Fruit fly (Drosophila melanogaster): Measurements from ENCODE around the gene CG31815.

Gene CG31815

dm6 chr2L:16605032-16605872, at the start of gene CG31815 (continued):
- TF ChIP-seq CG3407 (GFP tag; optimal IDR thresholded peaks at IDR 0.05), result no peak
- no peak for TF ChIP-seq crol (GFP tag; IDR thresholded peaks at IDR 0.05)
- no peak for TF ChIP-seq pb (GFP tag; optimal IDR thresholded peaks at IDR 0.05)
- no peak for TF ChIP-seq unc-4 (GFP tag; IDR thresholded peaks at IDR 0.05; ENCODE audit: partially characterized antibody)
- no peak for TF ChIP-seq CG17359 (tag; optimal IDR thresholded peaks at IDR 0.05)
- no peak for TF ChIP-seq sug (tag; optimal IDR thresholded peaks at IDR 0.05)
- TF ChIP-seq CG31224 (GFP tag; IDR thresholded peaks at IDR 0.05), result no peak
- TF ChIP-seq seq (GFP tag; IDR thresholded peaks at IDR 0.05), result no peak
- no peak for TF ChIP-seq CG17186 (GFP tag; optimal IDR thresholded peaks at IDR 0.05)
- TF ChIP-seq CG1603 (tag; optimal IDR thresholded peaks at IDR 0.05), result no peak
- TF ChIP-seq lola (GFP tag; optimal IDR thresholded peaks at IDR 0.05), result no peak
- TF ChIP-seq vvl (GFP tag; IDR thresholded peaks at IDR 0.05), result peak; percentile 64; the same call in 1 of the 2 replicates
- no peak for TF ChIP-seq CG16779 (GFP tag; IDR thresholded peaks at IDR 0.05)
- peak; percentile 74 for TF ChIP-seq kni (GFP tag; optimal IDR thresholded peaks at IDR 0.05)
- no peak for TF ChIP-seq zfh1 (GFP tag; IDR thresholded peaks at IDR 0.05)
- TF ChIP-seq esg (GFP tag; conservative IDR thresholded peaks at IDR 0.05), result no peak
- peak; percentile 19 for TF ChIP-seq ATbp (GFP tag; optimal IDR thresholded peaks at IDR 0.05)
- TF ChIP-seq ken (GFP tag; IDR thresholded peaks at IDR 0.05), result no peak
- TF ChIP-seq CG11723 (GFP tag; optimal IDR thresholded peaks at IDR 0.05), result no peak
- no peak for TF ChIP-seq mam (GFP tag; optimal IDR thresholded peaks at IDR 0.05)

dm6 chr2L:16559919-16560318, 45.7 kb upstream of the CG31815 start:
- TF ChIP-seq vnd (GFP tag; IDR thresholded peaks at IDR 0.05; ENCODE audit: partially characterized antibody) (no peak), HLH3B (GFP tag; IDR thresholded peaks at IDR 0.05) (no peak), vfl (GFP tag; optimal IDR thresholded peaks at IDR 0.05) (no peak), en (GFP tag; optimal IDR thresholded peaks at IDR 0.05) (no peak), rib (GFP tag; IDR thresholded peaks at IDR 0.05) (no peak), Spps (tag; optimal IDR thresholded peaks at IDR 0.05) (no peak), hth (optimal IDR thresholded peaks at IDR 0.05) (no peak), unc-4 (GFP tag; IDR thresholded peaks at IDR 0.05; ENCODE audit: partially characterized antibody) (no peak), CG1529 (GFP tag; optimal IDR thresholded peaks at IDR 0.05) (no peak), onecut (GFP tag; IDR thresholded peaks at IDR 0.05) (no peak), usp (GFP tag; optimal IDR thresholded peaks at IDR 0.05) (no peak), crol (GFP tag; IDR thresholded peaks at IDR 0.05) (no peak), Neu2 (GFP tag; optimal IDR thresholded peaks at IDR 0.05; ENCODE audit: borderline replicate concordance) (no peak), CG10462 (GFP tag; optimal IDR thresholded peaks at IDR 0.05) (no peak), CG15269 (tag; optimal IDR thresholded peaks at IDR 0.05) (no peak), so (GFP tag; IDR thresholded peaks at IDR 0.05) (no peak), CG4730 (GFP tag; IDR thresholded peaks at IDR 0.05) (no peak), Awh (GFP tag; IDR thresholded peaks at IDR 0.05) (no peak), Trl (optimal IDR thresholded peaks at IDR 0.05) (no peak), Trl (GFP tag; optimal IDR thresholded peaks at IDR 0.05) (no peak)

dm6 chr2L:16562379-16562778, 43.2 kb upstream of the CG31815 start:
- TF ChIP-seq al (GFP tag; IDR thresholded peaks at IDR 0.05) (no peak), sens-2 (GFP tag; IDR thresholded peaks at IDR 0.05) (no peak)
